Fruit fly (Drosophila melanogaster): ENCODE data around the gene CG31698.

The CG31698 gene

DNA sequence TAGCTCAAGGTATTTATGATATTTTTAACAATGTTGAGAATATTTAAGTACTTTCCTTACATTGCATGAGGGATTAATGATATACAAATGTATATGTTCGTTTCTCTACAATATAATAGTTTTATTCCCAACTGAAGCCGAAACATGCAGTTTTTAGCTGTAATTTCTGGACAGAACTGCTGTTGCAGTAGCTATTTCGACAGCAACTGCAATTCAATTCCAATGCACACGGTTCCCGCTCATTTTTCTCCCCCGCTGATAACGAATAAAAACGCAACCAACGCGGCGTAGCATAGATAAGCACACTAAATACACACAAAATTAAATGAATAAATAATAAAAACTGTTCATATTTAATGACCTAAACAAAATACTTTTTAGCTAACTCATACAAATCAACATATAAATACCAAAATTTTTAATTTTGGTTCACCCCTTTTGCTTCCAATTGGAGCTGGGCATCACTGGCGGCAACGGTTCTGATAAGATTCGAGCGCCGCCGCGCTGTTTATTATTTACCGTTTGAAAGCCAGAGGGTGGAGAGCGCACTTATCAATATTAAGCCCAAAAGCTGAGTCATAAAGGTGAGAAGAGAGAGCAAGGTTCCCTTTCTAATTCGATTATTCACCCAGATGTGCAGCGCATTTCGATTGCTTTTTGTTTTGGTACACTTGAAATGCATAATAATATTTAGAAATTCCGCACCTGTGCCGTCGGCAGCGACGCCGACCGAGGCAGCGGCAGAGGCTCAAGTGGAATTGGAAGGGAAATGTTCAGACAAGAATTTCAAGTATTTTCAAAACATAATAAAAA lies 15.2 kb downstream of the CG31698 start:
- TF ChIP-seq CTCF (optimal IDR thresholded peaks at IDR 0.05) (no peak), CG8478 (optimal IDR thresholded peaks at IDR 0.05) (no peak)

DNA sequence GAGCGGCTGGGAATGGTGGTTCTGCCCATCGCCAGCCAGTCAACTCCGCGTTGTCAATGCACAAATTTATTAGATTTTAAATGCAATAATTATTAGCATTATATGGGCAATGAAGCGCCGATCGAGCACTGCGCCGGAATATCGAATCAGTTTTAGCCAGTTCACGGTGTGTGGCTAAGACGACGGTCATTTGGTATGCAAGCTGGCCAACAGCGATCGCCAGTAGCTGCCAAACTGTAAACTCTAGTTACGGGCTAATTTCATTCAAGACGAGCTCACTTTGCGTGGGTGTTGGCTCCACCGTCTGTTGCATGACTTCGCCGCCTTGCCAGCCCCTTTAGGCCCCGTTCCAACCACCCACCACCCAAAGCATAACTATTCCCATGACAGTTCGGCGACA lies 17.8 kb downstream of the CG31698 start:
- TF ChIP-seq CG8478 (optimal IDR thresholded peaks at IDR 0.05) (no peak), CTCF (optimal IDR thresholded peaks at IDR 0.05) (no peak)

DNA sequence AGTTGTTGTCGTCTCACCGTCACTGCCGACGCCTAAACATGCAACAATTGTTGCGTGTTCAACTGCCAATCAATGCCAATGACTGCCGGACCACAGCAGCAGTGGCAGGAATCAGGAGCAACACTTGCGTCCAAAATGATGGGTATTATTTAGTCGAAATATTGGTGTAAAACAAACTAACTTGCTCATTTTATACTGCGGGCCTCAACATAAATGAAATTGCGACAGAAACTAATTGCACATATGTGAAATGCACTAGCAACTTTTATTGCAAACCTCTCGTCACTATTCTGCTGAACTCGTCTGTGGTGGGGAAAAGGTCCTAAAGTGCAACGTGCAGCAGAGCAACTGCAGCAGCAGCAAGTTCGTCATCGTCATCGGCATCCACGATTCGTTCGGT lies 18.9 kb downstream of the CG31698 start:
- TF ChIP-seq CTCF (optimal IDR thresholded peaks at IDR 0.05) (no peak), CG8478 (optimal IDR thresholded peaks at IDR 0.05) (no peak)

DNA sequence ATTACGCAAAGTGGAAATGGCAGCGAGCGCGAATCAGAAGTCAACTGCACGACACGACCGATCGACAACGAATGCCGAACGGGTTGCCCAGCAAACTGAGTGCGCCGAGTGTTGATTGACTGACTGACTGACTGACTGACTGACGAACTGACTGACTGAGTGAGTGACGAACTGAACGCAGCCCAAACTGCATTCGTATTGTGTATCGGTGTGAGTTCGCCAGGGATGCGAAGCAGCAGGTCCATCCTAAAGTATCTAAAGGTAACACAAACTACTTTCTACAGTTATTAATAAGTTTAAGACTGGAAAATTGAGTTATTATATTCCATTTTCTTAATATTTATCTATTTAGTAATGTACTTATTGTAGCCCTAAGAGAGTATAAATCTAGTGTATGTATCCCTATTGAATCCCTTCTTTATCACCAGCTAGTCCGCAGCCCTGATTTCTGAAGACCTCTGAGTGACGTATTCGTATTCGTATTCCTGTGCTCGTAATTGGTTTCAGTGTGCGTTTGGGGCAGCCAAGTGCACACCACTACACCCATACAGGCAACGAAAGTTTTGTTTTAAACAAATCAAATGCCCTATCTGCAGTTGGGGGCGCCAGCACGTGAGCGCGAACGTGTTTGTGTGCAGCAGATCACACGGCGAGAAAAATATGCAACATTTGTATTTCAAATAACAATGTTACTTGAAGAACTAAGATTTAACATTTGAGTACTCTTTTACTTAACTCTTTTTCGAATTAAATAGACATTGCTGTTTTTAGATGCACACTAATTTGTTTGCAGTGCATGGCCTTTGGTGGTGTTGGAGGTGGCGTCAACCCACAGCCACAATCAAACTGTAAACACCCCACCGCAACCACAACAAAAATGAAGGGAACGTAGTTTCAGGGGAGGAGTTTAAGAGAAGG lies 20.7 kb downstream of the CG31698 start:
- TF ChIP-seq CG8478 (optimal IDR thresholded peaks at IDR 0.05), result no peak
- no peak for TF ChIP-seq CTCF (optimal IDR thresholded peaks at IDR 0.05)

DNA sequence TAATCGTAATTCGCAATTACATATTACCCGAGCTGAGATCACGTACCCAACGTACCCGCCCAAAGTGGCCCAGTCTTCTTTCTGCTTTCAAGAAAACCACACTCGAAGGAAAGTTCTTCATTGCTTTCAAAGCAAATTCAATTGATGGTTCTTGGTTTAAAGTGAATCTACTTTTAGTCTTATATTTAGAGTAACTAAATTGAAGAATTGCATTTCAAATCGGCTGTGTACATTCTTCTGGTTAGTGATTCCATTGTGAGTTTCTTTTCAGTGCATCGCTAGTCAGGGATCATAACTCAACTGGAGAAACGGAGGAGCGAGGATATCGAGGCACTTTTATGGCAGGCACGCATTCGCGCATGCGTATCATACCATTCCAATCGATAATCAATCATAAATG lies 22.0 kb downstream of the CG31698 start:
- no peak for TF ChIP-seq CTCF (optimal IDR thresholded peaks at IDR 0.05)
- no peak for TF ChIP-seq CG8478 (optimal IDR thresholded peaks at IDR 0.05)

DNA sequence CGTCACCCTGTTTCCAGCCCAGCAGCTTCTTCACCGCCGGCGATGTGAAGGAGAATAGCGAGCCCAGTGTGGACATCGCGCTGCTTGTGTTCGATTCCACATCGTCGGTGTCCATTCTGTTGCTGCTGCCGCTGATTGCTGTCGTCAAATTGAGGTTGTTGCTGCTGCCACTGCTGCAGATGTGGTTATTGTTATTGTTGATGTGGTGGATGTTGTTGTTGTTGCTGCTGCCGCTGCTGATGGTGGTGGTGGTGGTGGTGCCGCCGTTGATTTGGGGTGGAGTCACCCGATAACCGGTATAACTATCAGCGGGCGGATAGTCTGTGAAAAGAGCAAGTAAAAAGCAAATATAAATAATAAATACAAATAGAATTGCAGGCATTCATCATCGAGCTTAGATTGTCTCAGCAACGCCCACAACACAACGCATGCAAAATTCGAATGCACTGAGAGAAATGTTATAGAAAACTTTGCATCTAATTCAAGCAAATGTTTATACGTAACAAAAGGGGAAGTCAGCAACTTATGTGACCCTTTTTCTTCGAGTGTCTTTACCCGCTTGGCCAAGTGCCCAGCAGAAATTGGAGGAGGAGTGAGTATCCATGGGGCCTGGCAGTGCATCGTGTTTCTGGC lies 24.6 kb downstream of the CG31698 start:
- TF ChIP-seq CG8478 (optimal IDR thresholded peaks at IDR 0.05), result no peak
- no peak for TF ChIP-seq CTCF (optimal IDR thresholded peaks at IDR 0.05)

DNA sequence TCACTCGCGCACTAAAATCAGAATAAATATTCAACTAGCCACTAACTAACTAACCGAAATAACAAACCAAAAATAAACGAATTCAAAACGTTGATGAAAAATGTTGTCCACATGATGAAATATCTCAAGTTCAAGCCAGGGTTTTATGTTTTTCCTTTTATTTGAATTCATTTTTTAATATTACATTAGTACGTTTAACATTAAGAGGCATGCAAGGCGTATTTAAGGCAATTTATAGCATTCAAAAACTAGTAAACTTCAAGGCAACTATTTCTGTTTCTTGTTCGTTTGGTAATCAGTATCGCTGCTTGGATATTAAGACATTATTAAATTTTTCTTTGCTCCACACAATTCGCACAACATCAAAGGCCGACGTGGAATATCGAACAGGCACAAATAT lies 27.7 kb downstream of the CG31698 start:
- no peak for TF ChIP-seq CG8478 (optimal IDR thresholded peaks at IDR 0.05)
- no peak for TF ChIP-seq CTCF (optimal IDR thresholded peaks at IDR 0.05)

DNA sequence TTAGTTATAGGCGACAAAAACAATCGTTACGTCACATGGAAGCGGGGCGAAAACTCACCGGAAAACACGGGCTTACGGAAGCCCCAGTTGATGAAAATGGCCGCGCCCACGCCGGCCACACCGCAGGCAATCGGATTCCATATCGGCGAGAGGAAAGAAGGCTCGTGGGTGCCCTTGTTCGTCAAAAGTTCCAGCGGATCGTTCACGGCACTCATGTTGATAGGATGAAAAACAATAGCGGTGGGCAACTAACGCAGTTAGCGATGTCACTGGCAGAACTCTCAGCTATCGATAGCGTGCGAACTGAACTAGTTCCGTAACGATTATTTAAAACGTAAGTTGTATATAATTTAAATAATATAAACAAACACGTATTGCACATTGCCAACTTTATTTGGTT lies 28.2 kb downstream of the CG31698 start, which contains the start of gene ND-B14.5B:
TSS of gene ND-B14.5B (minus strand) at position 379 of the 400 bp plus-strand sequence.
- TF ChIP-seq CG8478 (optimal IDR thresholded peaks at IDR 0.05), result no peak
- no peak for TF ChIP-seq CTCF (optimal IDR thresholded peaks at IDR 0.05)

DNA sequence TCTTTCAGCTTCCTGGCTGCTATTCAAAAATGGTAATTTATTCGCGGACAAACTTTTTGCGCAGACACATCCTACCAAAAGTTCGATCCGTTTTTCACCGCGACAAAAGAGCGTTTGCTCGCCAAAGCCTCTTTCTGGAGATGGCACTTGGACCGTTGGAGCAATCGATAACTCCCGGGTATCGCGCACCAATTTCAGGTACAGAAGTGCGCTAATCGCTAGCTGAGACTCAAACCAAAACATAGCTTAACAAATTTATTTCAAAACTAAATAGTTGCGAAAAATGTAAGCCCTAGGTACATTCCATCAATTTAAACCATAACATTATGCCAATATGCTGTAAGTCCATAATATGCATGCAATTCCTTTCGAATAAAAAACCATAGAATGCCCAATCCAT lies 28.9 kb downstream of the CG31698 start, which contains the start of gene toc:
TSS of gene toc (minus strand) at position 78 of the 400 bp plus-strand sequence.
- TF ChIP-seq CTCF (optimal IDR thresholded peaks at IDR 0.05) (peak; percentile 40 to 41), CG8478 (optimal IDR thresholded peaks at IDR 0.05) (no peak)

DNA sequence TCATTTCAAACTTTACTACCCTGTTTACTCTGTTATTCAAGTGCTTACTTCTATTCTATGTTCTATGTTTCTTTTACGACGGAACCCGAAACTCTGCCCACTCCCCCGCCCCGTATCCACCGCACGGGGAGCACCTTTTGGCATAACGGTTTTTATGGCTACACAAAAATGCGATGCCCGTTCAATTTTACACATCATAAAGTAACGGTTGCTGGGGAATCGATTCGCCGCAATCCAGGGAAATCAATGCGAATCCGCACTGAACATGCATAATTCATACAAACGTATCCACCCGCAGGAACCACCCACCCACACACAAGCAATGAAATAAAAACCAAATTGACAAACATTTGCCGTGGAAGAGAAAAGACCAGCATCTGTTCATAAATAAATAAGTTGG lies 29.7 kb downstream of the CG31698 start:
- TF ChIP-seq CTCF (optimal IDR thresholded peaks at IDR 0.05), result no peak
- no peak for TF ChIP-seq CG8478 (optimal IDR thresholded peaks at IDR 0.05)

DNA sequence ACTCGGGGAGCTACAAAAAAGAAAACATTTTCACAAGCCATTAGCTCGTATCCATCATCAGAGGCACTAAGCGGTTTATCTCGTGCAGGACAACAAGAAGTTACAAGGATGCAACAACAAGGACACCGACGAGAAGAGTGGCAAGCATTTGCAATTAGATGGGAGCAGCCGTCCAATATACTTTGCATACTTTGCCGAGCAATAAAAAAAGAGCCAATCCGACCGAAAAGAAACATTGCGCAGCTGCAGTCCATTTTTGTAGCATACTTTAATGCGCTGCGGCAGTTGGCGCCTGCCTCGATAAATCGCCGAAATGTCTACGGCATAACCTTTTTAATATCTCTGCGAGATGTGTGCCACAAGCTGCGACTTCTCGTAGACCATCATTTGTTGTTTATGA lies 42.0 kb downstream of the CG31698 start:
- TF ChIP-seq CTCF (optimal IDR thresholded peaks at IDR 0.05) (no peak), CG8478 (optimal IDR thresholded peaks at IDR 0.05) (no peak)

DNA sequence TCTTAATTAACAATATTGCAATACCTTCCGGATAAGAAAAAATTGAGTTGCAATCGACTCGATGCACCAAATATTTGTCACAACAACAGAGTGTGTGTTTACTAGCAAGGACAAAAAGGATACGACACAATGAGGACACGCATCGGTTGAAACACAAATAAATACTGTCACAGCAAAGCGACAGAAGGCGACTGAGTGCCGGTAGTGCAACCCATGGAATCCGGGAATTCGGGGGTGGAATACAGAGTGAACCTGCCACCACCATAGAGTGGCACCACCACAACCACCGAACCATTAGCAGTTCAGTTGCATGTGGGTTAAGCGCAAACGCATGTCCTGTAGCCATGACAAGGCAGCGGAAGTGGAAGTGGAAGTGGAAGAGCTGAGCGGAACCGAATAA lies 43.2 kb downstream of the CG31698 start:
- TF ChIP-seq CTCF (optimal IDR thresholded peaks at IDR 0.05), result no peak
- no peak for TF ChIP-seq CG8478 (optimal IDR thresholded peaks at IDR 0.05)

DNA sequence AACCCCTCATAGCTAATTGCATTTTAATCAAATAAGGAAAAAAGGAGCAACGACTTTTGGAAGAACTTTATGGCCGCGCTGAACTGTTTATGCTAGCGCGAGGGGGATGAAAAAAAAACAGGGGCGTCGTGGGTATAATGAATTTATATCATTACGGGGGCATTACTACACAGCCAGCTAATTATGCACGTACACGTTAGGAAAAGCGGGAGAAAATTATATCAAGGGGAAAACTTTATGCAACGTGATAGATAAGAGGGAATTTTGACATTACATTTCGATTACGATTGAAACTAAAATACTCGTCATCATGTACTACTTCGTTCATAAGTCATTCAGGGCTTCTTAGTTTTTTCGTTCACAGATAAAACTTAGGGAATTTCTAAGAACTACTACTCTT lies 45.3 kb downstream of the CG31698 start, which contains the start of gene CG15403:
TSS of gene CG15403 (plus strand) at position 301 of the 400 bp plus-strand sequence.
- TF ChIP-seq CTCF (optimal IDR thresholded peaks at IDR 0.05), result no peak
- no peak for TF ChIP-seq CG8478 (optimal IDR thresholded peaks at IDR 0.05)

DNA sequence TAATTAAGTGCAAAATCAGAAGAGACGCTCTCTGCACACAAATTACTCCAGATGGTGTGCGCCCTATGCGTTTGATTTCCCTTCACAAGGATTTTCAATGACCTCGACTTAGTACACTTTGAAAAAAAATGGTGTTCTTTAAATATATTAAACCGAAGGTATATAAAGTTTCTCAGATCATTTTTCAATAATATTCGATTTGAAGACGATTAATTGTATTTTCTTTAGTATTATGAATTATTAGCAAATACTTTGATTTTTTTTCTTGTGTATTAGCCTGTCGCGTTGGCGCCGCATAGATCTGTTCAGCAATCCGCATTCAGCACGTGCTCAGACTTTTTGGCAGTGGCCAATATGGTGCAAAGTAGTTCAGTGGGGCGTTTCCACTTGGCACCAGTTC lies 45.8 kb downstream of the CG31698 start:
- TF ChIP-seq CTCF (optimal IDR thresholded peaks at IDR 0.05) (no peak), CG8478 (optimal IDR thresholded peaks at IDR 0.05) (no peak)

DNA sequence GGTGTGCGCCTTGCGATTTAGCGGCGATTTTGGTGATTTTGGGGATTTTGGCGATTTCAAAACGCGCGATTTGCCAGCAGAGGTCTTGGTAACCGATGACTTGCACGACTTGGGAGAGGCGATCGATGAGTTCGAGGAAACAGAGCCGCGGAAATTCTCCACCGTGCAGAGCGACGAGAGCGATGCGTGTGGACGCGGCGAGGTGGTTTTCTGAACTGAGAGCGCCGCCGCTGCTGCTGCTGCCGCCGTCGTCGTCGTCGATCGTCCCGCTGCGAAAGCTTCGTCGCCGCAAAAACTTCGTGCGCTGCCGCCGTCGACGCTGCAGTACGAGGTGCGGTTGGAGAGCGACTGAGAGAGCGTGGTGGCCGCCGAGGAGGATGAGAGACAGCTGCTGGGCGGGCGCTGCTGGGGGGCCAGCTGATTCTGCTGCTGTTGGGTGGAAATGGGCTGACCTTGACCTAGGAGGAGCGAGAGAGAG lies 49.1 kb downstream of the CG31698 start:
- TF ChIP-seq CTCF (optimal IDR thresholded peaks at IDR 0.05) (no peak), CG8478 (optimal IDR thresholded peaks at IDR 0.05) (no peak)
